Fruit fly (Drosophila melanogaster) S2 (cell line): ENCODE measurements around the gene CG31087.

ENCODE experiments used
- CG8478 ChIP-seq: fragments of >200 bp; optimal IDR thresholded peaks from 2 replicates; lab custom pipeline; 2018
- CTCF ChIP-seq, 2 experiments: fragments of >200 bp; optimal IDR thresholded peaks; 2 replicates each; lab custom pipeline; 2018

DNA sequence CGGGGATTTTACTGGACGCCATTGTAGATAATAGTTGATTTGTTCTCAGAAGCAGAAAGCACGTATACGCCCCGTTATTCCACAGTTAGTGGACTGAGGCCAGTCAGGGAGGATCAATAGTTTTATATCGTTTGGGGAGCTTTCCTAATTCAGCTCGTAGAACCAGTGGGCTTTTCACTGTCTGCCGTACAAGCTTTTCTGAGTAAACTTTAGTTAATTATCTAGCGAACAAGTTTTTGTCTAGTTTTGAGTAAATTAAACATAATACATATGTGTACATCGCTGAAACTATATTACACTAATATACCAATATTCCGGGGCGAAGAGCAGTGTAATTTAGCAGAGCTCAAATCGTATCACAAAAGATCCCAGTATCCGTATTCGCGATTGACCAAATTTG, 9.0 kb upstream of the CG31087 start, which contains the start of gene CG10562:
- TF ChIP-seq CTCF (optimal IDR thresholded peaks at IDR 0.05; lab: Kevin White, UChicago) (no peak), CG8478 (lab: Kevin White, UChicago) (no peak)
